Worm (Caenorhabditis elegans): ENCODE measurements around the gene W02F12.4.
A peak's percentile ranks its signal among the peaks of the same experiment; 100 is the strongest.

W02F12.4 gene

ce11 chrV:6731594-6731993, 24.9 kb upstream of the W02F12.4 start, which contains the start of gene grl-9:
TSS of gene grl-9 (minus strand) at chrV:6731694.
- TF ChIP-seq zip-2 (tag; optimal IDR thresholded peaks at IDR 0.05), result no peak
- TF ChIP-seq zip-11 (GFP tag; IDR thresholded peaks at IDR 0.05), result no peak
- peak in 1 of 2 experiments; percentile 34 for TF ChIP-seq unc-62 (GFP tag; optimal IDR thresholded peaks at IDR 0.05 in 1 of 2)
- no peak for TF ChIP-seq unc-62 (tag; optimal IDR thresholded peaks at IDR 0.05)
- no peak for TF ChIP-seq lin-38 (GFP tag; IDR thresholded peaks at IDR 0.05)
- TF ChIP-seq aha-1 (tag), result peak; percentile 14

DNA sequence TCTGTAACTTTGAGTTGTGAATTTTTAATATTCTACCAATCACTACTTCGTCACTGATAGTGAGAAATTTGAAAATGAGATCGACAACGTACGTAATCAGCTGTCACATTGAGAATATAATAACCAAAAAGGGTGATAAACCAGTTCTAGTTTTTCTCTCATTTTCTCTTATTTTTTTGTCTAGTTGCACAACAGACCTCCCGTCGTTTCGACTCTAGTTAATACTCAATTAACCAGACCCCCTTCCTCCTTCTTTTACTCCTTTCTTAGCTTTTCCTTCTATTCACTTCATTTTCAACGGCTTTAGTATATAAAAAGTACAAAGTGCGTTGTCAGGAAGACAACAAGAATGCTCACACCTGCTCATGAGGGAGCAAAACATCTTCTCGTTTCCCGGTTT, 20.5 kb upstream of the W02F12.4 start, which contains the start of gene ZC487.1:
Gene ZC487.1 (plus strand): TSS at position 301 of the 400 bp plus-strand sequence.
- no peak for TF ChIP-seq aha-1 (tag)
- TF ChIP-seq daf-8 (GFP tag; IDR thresholded peaks at IDR 0.05), result no peak
- TF ChIP-seq nhr-28 (tag; optimal IDR thresholded peaks at IDR 0.05), result no peak
- TF ChIP-seq php-3 (GFP tag; IDR thresholded peaks at IDR 0.05), result no peak
- no peak for TF ChIP-seq mes-2 (tag; optimal IDR thresholded peaks at IDR 0.05; ENCODE audit: poor library complexity, severe bottlenecking)
- TF ChIP-seq unc-130 (GFP tag; optimal IDR thresholded peaks at IDR 0.05), result no peak
- no peak for TF ChIP-seq nhr-41 (GFP tag; IDR thresholded peaks at IDR 0.05)
- TF ChIP-seq saeg-2 (GFP tag; IDR thresholded peaks at IDR 0.05), result no peak
- no peak for TF ChIP-seq zfp-3 (GFP tag; conservative IDR thresholded peaks at IDR 0.05)
- no peak for TF ChIP-seq zag-1 (tag; optimal IDR thresholded peaks at IDR 0.05)
- no peak for TF ChIP-seq F49E8.2 (tag; optimal IDR thresholded peaks at IDR 0.05; ENCODE audit: borderline replicate concordance)
- no peak for TF ChIP-seq egl-27 (tag; optimal IDR thresholded peaks at IDR 0.05)
- TF ChIP-seq zfp-2 (tag; optimal IDR thresholded peaks at IDR 0.05), result no peak
- TF ChIP-seq daf-12 (tag; optimal IDR thresholded peaks at IDR 0.05), result no peak
- no peak for TF ChIP-seq nhr-11 (tag; optimal IDR thresholded peaks at IDR 0.05)
- TF ChIP-seq spr-1 (tag; optimal IDR thresholded peaks at IDR 0.05), result no peak

- no peak for TF ChIP-seq ceh-82 (tag; optimal IDR thresholded peaks at IDR 0.05)
- TF ChIP-seq lin-38 (GFP tag; IDR thresholded peaks at IDR 0.05), result no peak
- TF ChIP-seq vab-7 (GFP tag; IDR thresholded peaks at IDR 0.05), result no peak
- TF ChIP-seq arid-1 (GFP tag; conservative IDR thresholded peaks at IDR 0.05), result no peak
- TF ChIP-seq nhr-10 (tag; optimal IDR thresholded peaks at IDR 0.05), result no peak
- no peak for TF ChIP-seq aha-1 (tag)
- no peak for TF ChIP-seq gei-8 (GFP tag; optimal IDR thresholded peaks at IDR 0.05)
- no peak for TF ChIP-seq hmg-1.1 (GFP tag; IDR thresholded peaks at IDR 0.05)
- no peak for TF ChIP-seq mdl-1 (tag; optimal IDR thresholded peaks at IDR 0.05)
- no peak for TF ChIP-seq mes-2 (tag; optimal IDR thresholded peaks at IDR 0.05; ENCODE audit: poor library complexity, severe bottlenecking)
- no peak for TF ChIP-seq cey-2 (tag; optimal IDR thresholded peaks at IDR 0.05; ENCODE audit: borderline replicate concordance, insufficient read depth)
- no peak for TF ChIP-seq nhr-76 (tag; optimal IDR thresholded peaks at IDR 0.05)
- TF ChIP-seq egl-43 (GFP tag; IDR thresholded peaks at IDR 0.05), result no peak
- TF ChIP-seq nhr-41 (GFP tag; IDR thresholded peaks at IDR 0.05), result no peak
Observed at ce11 chrV:6726279-6726678, 19.5 kb upstream of the W02F12.4 start.

ce11 chrV:6722378-6722777, 15.6 kb upstream of the W02F12.4 start, which contains the start of gene ZC487.2:
TSS of gene ZC487.2 (minus strand) at chrV:6722478.
- TF ChIP-seq aha-1 (tag) (peak; percentile 2), nhr-28 (tag; optimal IDR thresholded peaks at IDR 0.05) (no peak)

- TF ChIP-seq unc-62 (GFP tag; optimal IDR thresholded peaks at IDR 0.05 in 1 of 2), result peak in 1 of 2 experiments; percentile 19
- TF ChIP-seq unc-62 (tag; optimal IDR thresholded peaks at IDR 0.05), result no peak
- TF ChIP-seq ceh-20 (GFP tag; IDR thresholded peaks at IDR 0.05), result no peak
Observed at ce11 chrV:6718232-6718631, 11.5 kb upstream of the W02F12.4 start, which contains the start of gene srg-30. TSS of gene srg-30 (minus strand) at chrV:6718332.

DNA sequence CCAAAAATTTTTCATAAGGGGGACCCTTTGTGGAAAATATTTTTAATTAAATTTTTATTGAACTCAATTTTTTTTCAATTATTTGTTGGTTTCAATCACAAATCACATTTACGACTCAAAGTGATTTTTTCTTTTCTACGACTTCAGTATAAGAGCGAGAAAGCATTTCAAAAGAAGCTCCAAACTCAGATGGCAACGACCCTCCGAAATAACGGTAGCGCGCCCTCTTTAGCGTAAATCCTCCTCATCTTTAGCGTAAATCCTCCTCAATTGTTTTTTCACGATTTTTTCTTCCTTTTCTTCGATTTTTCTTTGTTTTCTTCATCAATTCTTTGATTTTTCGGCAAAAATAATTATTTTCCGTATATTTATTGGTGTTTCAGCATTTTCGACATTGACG, 8.1 kb upstream of the W02F12.4 start:
- peak; percentile 95 for TF ChIP-seq Y48G9A.11 (GFP tag; IDR thresholded peaks at IDR 0.05)

All from whole organism, L4 larva.